Fruit fly (Drosophila melanogaster) whole organism, embryonic: ENCODE data around the gene CG11458.

Experiments used
- ATbp ChIP-seq: fragments of 200-800 bp; sonication (Bioruptor generic); optimal IDR thresholded peaks from 2 replicates; lab custom pipeline; 2017; ENCODE audit warnings: missing biosample characterization, mild to moderate bottlenecking, missing genetic modification characterization, missing genetic modification reagents
- Aef1 ChIP-seq: fragments of 200-800 bp; sonication (Bioruptor generic); IDR thresholded peaks from 3 replicates; pipeline ENCODE4 v1.3.6; 2022; ENCODE audit warnings: missing biosample characterization, missing genetic modification characterization
- CG10959 ChIP-seq: fragments of 200-800 bp; sonication (Bioruptor generic); IDR thresholded peaks from 2 replicates; pipeline ENCODE4 v1.3.6; 2022; ENCODE audit warnings: missing biosample characterization, missing genetic modification characterization
- CG10979 ChIP-seq: fragments of 200-800 bp; sonication (Bioruptor generic); optimal IDR thresholded peaks from 2 replicates; lab custom pipeline; 2018; ENCODE audit warnings: missing biosample characterization, mild to moderate bottlenecking, missing genetic modification characterization, moderate library complexity
- CG11093 ChIP-seq: fragments of 200-800 bp; sonication (Bioruptor generic); IDR thresholded peaks from 3 replicates; pipeline ENCODE4 v1.3.6; 2022; ENCODE audit warnings: missing biosample characterization, missing genetic modification characterization
- CG12071 ChIP-seq: fragments of 200-800 bp; sonication (Bioruptor generic); optimal IDR thresholded peaks from 3 replicates; lab custom pipeline; 2018; ENCODE audit warnings: missing biosample characterization, mild to moderate bottlenecking, missing genetic modification characterization
- CG12942 ChIP-seq: fragments of 200-800 bp; sonication (Bioruptor generic); optimal IDR thresholded peaks from 3 replicates; lab custom pipeline; 2016; ENCODE audit warnings: missing biosample characterization, missing genetic modification characterization
- CG13287 ChIP-seq: fragments of 200-800 bp; sonication (Bioruptor generic); IDR thresholded peaks from 2 replicates; pipeline ENCODE4 v1.3.6; 2022; ENCODE audit warnings: missing biosample characterization, missing genetic modification characterization; ENCODE audit not compliant: partially characterized antibody
- CG13894 ChIP-seq: fragments of 200-800 bp; sonication (Bioruptor generic); optimal IDR thresholded peaks from 3 replicates; lab custom pipeline; 2018; ENCODE audit warnings: missing biosample characterization, mild to moderate bottlenecking, missing genetic modification characterization, moderate library complexity
- CG14860 ChIP-seq: fragments of 200-800 bp; sonication (Bioruptor generic); IDR thresholded peaks from 3 replicates; pipeline ENCODE4 v1.3.6; 2022; ENCODE audit warnings: missing biosample characterization, missing genetic modification characterization; ENCODE audit not compliant: partially characterized antibody
- CG1647 ChIP-seq: fragments of 200-800 bp; sonication (Bioruptor generic); optimal IDR thresholded peaks from 3 replicates; lab custom pipeline; 2016; ENCODE audit warnings: missing biosample characterization, missing genetic modification characterization
- CG17385 ChIP-seq: fragments of 200-800 bp; sonication (Bioruptor generic); optimal IDR thresholded peaks from 3 replicates; lab custom pipeline; 2018; ENCODE audit warnings: missing biosample characterization, mild to moderate bottlenecking, missing genetic modification characterization
- CG17612 ChIP-seq: fragments of 200-800 bp; sonication (Bioruptor generic); IDR thresholded peaks from 2 replicates; pipeline ENCODE4 v1.3.6; 2022; ENCODE audit warnings: missing biosample characterization, missing genetic modification characterization
- CG18599 ChIP-seq: fragments of 200-800 bp; sonication (Bioruptor generic); optimal IDR thresholded peaks from 3 replicates; lab custom pipeline; 2017; ENCODE audit warnings: missing biosample characterization, missing genetic modification characterization, mild to moderate bottlenecking, moderate library complexity, missing genetic modification reagents
- CG18619 ChIP-seq: fragments of 200-800 bp; sonication (Bioruptor generic); optimal IDR thresholded peaks from 3 replicates; lab custom pipeline; 2017; ENCODE audit warnings: missing biosample characterization, mild to moderate bottlenecking, missing genetic modification characterization
- CG2678 ChIP-seq: fragments of 200-800 bp; sonication (Bioruptor generic); optimal IDR thresholded peaks from 3 replicates; lab custom pipeline; 2019; ENCODE audit warnings: missing biosample characterization, mild to moderate bottlenecking, missing genetic modification characterization, moderate library complexity
- CG31224 ChIP-seq: fragments of 200-800 bp; sonication (Bioruptor generic); IDR thresholded peaks from 2 replicates; pipeline ENCODE4 v1.3.6; 2022; ENCODE audit warnings: missing biosample characterization, missing genetic modification characterization
- CG32772 ChIP-seq: fragments of 200-800 bp; sonication (Bioruptor generic); IDR thresholded peaks from 2 replicates; pipeline ENCODE4 v1.3.6; 2022; ENCODE audit warnings: missing biosample characterization, missing genetic modification characterization
- CG5180 ChIP-seq: fragments of 200-800 bp; sonication (Bioruptor generic); optimal IDR thresholded peaks from 3 replicates; lab custom pipeline; 2017; ENCODE audit warnings: missing biosample characterization, missing genetic modification characterization, mild to moderate bottlenecking, moderate library complexity, missing genetic modification reagents
- CG6683 ChIP-seq: fragments of 200-800 bp; sonication (Bioruptor generic); optimal IDR thresholded peaks from 2 replicates; lab custom pipeline; 2017; ENCODE audit warnings: missing biosample characterization, mild to moderate bottlenecking, missing genetic modification characterization, missing genetic modification reagents
- CG6689 ChIP-seq: fragments of 200-800 bp; sonication (Bioruptor generic); IDR thresholded peaks from 2 replicates; pipeline ENCODE4 v1.3.6; 2022; ENCODE audit warnings: missing biosample characterization, missing genetic modification characterization
- CG6854 ChIP-seq: fragments of 200-800 bp; sonication (Bioruptor generic); optimal IDR thresholded peaks from 3 replicates; lab custom pipeline; 2017; ENCODE audit warnings: missing biosample characterization, mild to moderate bottlenecking, missing genetic modification characterization
- CG9437 ChIP-seq: fragments of 200-800 bp; sonication (Bioruptor generic); optimal IDR thresholded peaks from 2 replicates; lab custom pipeline; 2018; ENCODE audit warnings: missing biosample characterization, mild to moderate bottlenecking, missing genetic modification characterization
- CHES-1-like ChIP-seq: fragments of 200-800 bp; sonication (Bioruptor generic); optimal IDR thresholded peaks from 2 replicates; lab custom pipeline; 2016; ENCODE audit warnings: missing biosample characterization, missing genetic modification characterization
- Chrac-16 ChIP-seq: fragments of 200-800 bp; sonication (Bioruptor generic); optimal IDR thresholded peaks from 3 replicates; lab custom pipeline; 2016; ENCODE audit warnings: missing biosample characterization, missing genetic modification characterization
- Eip74EF ChIP-seq, 2 experiments: fragments of 200-800 bp in 1 of 2; fragments of >200 bp in 1 of 2; sonication (Bioruptor generic) in 1 of 2; optimal IDR thresholded peaks; 2 replicates each; lab custom pipeline; 2017 to 2019; ENCODE audit warnings: missing biosample characterization in 2 of 2, missing genetic modification characterization in 2 of 2, mild to moderate bottlenecking in 1 of 2, moderate library complexity in 1 of 2
- Elba2 ChIP-seq: fragments of 200-800 bp; sonication (Bioruptor generic); optimal IDR thresholded peaks from 3 replicates; lab custom pipeline; 2016; ENCODE audit warnings: missing biosample characterization, missing genetic modification characterization
- Jarid2 ChIP-seq: fragments of 200-800 bp; sonication (Bioruptor generic); optimal IDR thresholded peaks from 3 replicates; lab custom pipeline; 2017; ENCODE audit warnings: mild to moderate bottlenecking, missing biosample characterization, missing genetic modification reagents, missing genetic modification characterization
- MBD-R2 ChIP-seq: fragments of 200-800 bp; sonication (Bioruptor generic); IDR thresholded peaks from 2 replicates; pipeline ENCODE4 v1.3.6; 2022; ENCODE audit warnings: missing biosample characterization, missing genetic modification characterization
- NK7.1 ChIP-seq: fragments of 200-800 bp; sonication (Bioruptor generic); optimal IDR thresholded peaks from 3 replicates; lab custom pipeline; 2016; ENCODE audit warnings: missing biosample characterization, missing genetic modification characterization
- Rfx ChIP-seq: fragments of 200-800 bp; sonication (Bioruptor generic); IDR thresholded peaks from 2 replicates; pipeline ENCODE4 v1.3.6; 2022; ENCODE audit warnings: missing biosample characterization, missing genetic modification characterization
- Rx ChIP-seq: fragments of 200-800 bp; sonication (Bioruptor generic); IDR thresholded peaks from 2 replicates; pipeline ENCODE4 v1.3.6; 2022; ENCODE audit warnings: missing biosample characterization, missing genetic modification characterization
- Spps ChIP-seq: fragments of 200-800 bp; sonication (Bioruptor generic); optimal IDR thresholded peaks from 2 replicates; lab custom pipeline; 2018; ENCODE audit warnings: missing biosample characterization, mild to moderate bottlenecking, missing genetic modification characterization
- Trl ChIP-seq, 3 experiments: fragments of >200 bp in 2 of 3; fragments of 200-800 bp in 1 of 3; sonication (Bioruptor generic) in 1 of 3; optimal IDR thresholded peaks; 2 replicates in 1 of 3; 3 replicates in 2 of 3; lab custom pipeline; 2016 to 2017; ENCODE audit warnings: missing biosample characterization in 1 of 3, missing genetic modification characterization in 1 of 3
- bigmax ChIP-seq: fragments of 200-800 bp; sonication (Bioruptor generic); optimal IDR thresholded peaks from 2 replicates; lab custom pipeline; 2018; ENCODE audit warnings: missing biosample characterization, mild to moderate bottlenecking, missing genetic modification characterization
- bowl ChIP-seq: fragments of 200-800 bp; sonication (Bioruptor generic); IDR thresholded peaks from 2 replicates; pipeline ENCODE4 v1.3.6; 2022; ENCODE audit warnings: missing biosample characterization, missing genetic modification characterization
- fu2 ChIP-seq: fragments of 200-800 bp; sonication (Bioruptor generic); optimal IDR thresholded peaks from 2 replicates; lab custom pipeline; 2016; ENCODE audit warnings: missing biosample characterization, missing genetic modification characterization
- gce ChIP-seq: fragments of 200-800 bp; sonication (Bioruptor generic); IDR thresholded peaks from 3 replicates; pipeline ENCODE4 v1.3.6; 2022; ENCODE audit warnings: missing biosample characterization, missing genetic modification characterization
- gro ChIP-seq: fragments of 200-800 bp; sonication (Bioruptor generic); optimal IDR thresholded peaks from 2 replicates; lab custom pipeline; 2016; ENCODE audit warnings: missing biosample characterization, missing genetic modification characterization
- gt ChIP-seq: fragments of 200-800 bp; sonication (Bioruptor generic); IDR thresholded peaks from 2 replicates; pipeline ENCODE4 v1.3.6; 2022; ENCODE audit warnings: missing biosample characterization, missing genetic modification characterization
- lbe ChIP-seq: fragments of 200-800 bp; sonication (Bioruptor generic); optimal IDR thresholded peaks from 2 replicates; lab custom pipeline; 2016; ENCODE audit warnings: missing biosample characterization, mild to moderate bottlenecking, missing genetic modification characterization
- mam ChIP-seq: fragments of 200-800 bp; sonication (Bioruptor generic); optimal IDR thresholded peaks from 3 replicates; lab custom pipeline; 2016; ENCODE audit warnings: missing biosample characterization, missing genetic modification characterization
- nau ChIP-seq: fragments of 200-800 bp; sonication (Bioruptor generic); optimal IDR thresholded peaks from 3 replicates; lab custom pipeline; 2017; ENCODE audit warnings: missing biosample characterization, mild to moderate bottlenecking, missing genetic modification characterization, missing genetic modification reagents
- sd ChIP-seq: fragments of 200-800 bp; sonication (Bioruptor generic); optimal IDR thresholded peaks from 3 replicates; lab custom pipeline; 2018; ENCODE audit warnings: missing biosample characterization, mild to moderate bottlenecking, missing genetic modification characterization, moderate library complexity
- seq ChIP-seq: fragments of 200-800 bp; sonication (Bioruptor generic); IDR thresholded peaks from 2 replicates; pipeline ENCODE4 v1.3.6; 2022; ENCODE audit warnings: missing biosample characterization, missing genetic modification characterization
- sima ChIP-seq: fragments of 200-800 bp; sonication (Bioruptor generic); optimal IDR thresholded peaks from 2 replicates; lab custom pipeline; 2016; ENCODE audit warnings: missing biosample characterization, missing genetic modification characterization
- toy ChIP-seq: fragments of 200-800 bp; sonication (Bioruptor generic); IDR thresholded peaks from 2 replicates; pipeline ENCODE4 v1.3.6; 2022; ENCODE audit warnings: missing biosample characterization, missing genetic modification characterization
- trem ChIP-seq: fragments of 200-800 bp; optimal IDR thresholded peaks from 3 replicates; lab custom pipeline; 2019; ENCODE audit warnings: missing biosample characterization, mild to moderate bottlenecking, missing genetic modification characterization, moderate library complexity
- tx ChIP-seq: fragments of 200-800 bp; sonication (Bioruptor generic); optimal IDR thresholded peaks from 2 replicates; lab custom pipeline; 2016; ENCODE audit warnings: missing biosample characterization, missing genetic modification characterization
- wek ChIP-seq: fragments of 200-800 bp; sonication (Bioruptor generic); optimal IDR thresholded peaks from 3 replicates; lab custom pipeline; 2018; ENCODE audit warnings: missing biosample characterization, mild to moderate bottlenecking, missing genetic modification characterization, moderate library complexity
- zen ChIP-seq: fragments of 200-800 bp; sonication (Bioruptor generic); optimal IDR thresholded peaks from 3 replicates; lab custom pipeline; 2018; ENCODE audit warnings: missing biosample characterization, mild to moderate bottlenecking, missing genetic modification characterization, moderate library complexity

Gene CG11458

dm6 chr3L:20950136-20950499 lies 44.5 kb downstream of the CG11458 start (continued):
- TF ChIP-seq Trl (optimal IDR thresholded peaks at IDR 0.05; lab: Kevin White, UChicago) (no peak), Trl (GFP tag; optimal IDR thresholded peaks at IDR 0.05; lab: Kevin White, UChicago) (no peak), Eip74EF (GFP tag; optimal IDR thresholded peaks at IDR 0.05; lab: Kevin White, UChicago) (peak in 1 of 2 experiments; percentile 50), sd (tag; lab: Kevin White, UChicago) (no peak), MBD-R2 (GFP tag; lab: Robert Waterston, UW) (no peak), CG6689 (GFP tag; lab: Robert Waterston, UW) (peak; percentile 68), CG13287 (no peak), CHES-1-like (GFP tag; lab: Kevin White, UChicago) (no peak), zen (peak; percentile 21), Rfx (no peak), CG12071 (GFP tag; lab: Kevin White, UChicago) (no peak), CG17612 (GFP tag; lab: Robert Waterston, UW) (no peak), CG2678 (tag; lab: Kevin White, UChicago) (peak; percentile 79), sima (GFP tag; lab: Kevin White, UChicago) (no peak), bowl (no peak), Jarid2 (GFP tag; lab: Kevin White, UChicago) (no peak), CG6854 (GFP tag; lab: Kevin White, UChicago) (peak; percentile 18), nau (peak; percentile 13), CG32772 (GFP tag; lab: Robert Waterston, UW) (peak; percentile 39; the same call in 1 of the 2 replicates), CG1647 (no peak), toy (no peak), CG9437 (GFP tag; lab: Kevin White, UChicago) (peak; percentile 57), tx (no peak), trem (tag; lab: Kevin White, UChicago) (peak; percentile 73), gro (GFP tag; lab: Kevin White, UChicago) (no peak), CG11093 (GFP tag; lab: Robert Waterston, UW) (no peak), Spps (tag; lab: Kevin White, UChicago) (peak; percentile 68), CG18599 (GFP tag; lab: Kevin White, UChicago) (peak; percentile 27), Chrac-16 (GFP tag; lab: Kevin White, UChicago) (peak; percentile 45), CG10959 (GFP tag; lab: Robert Waterston, UW) (no peak), Aef1 (no peak), seq (GFP tag; lab: Robert Waterston, UW) (no peak), gce (GFP tag; lab: Robert Waterston, UW) (no peak), bigmax (GFP tag; lab: Kevin White, UChicago) (no peak), ATbp (GFP tag; lab: Kevin White, UChicago) (peak; percentile 73), lbe (GFP tag; lab: Kevin White, UChicago) (peak; percentile 90), CG6683 (GFP tag; lab: Kevin White, UChicago) (no peak), Rx (no peak), gt (GFP tag; lab: Robert Waterston, UW) (no peak), mam (GFP tag; lab: Kevin White, UChicago) (no peak), NK7.1 (GFP tag; lab: Kevin White, UChicago) (no peak), fu2 (GFP tag; lab: Kevin White, UChicago) (no peak), CG5180 (GFP tag; lab: Kevin White, UChicago) (peak; percentile 56), CG31224 (no peak), CG14860 (GFP tag; lab: Robert Waterston, UW) (no peak), Elba2 (GFP tag; lab: Kevin White, UChicago) (no peak), CG18619 (peak; percentile 48), CG17385 (peak; percentile 57), CG10979 (tag; lab: Kevin White, UChicago) (peak; percentile 88), CG12942 (GFP tag; lab: Kevin White, UChicago) (peak; percentile 0), CG13894 (tag; lab: Kevin White, UChicago) (no peak), wek (GFP tag; lab: Kevin White, UChicago) (no peak)
